Worm (Caenorhabditis elegans): ENCODE results near the gene F10B5.3.

DNA sequence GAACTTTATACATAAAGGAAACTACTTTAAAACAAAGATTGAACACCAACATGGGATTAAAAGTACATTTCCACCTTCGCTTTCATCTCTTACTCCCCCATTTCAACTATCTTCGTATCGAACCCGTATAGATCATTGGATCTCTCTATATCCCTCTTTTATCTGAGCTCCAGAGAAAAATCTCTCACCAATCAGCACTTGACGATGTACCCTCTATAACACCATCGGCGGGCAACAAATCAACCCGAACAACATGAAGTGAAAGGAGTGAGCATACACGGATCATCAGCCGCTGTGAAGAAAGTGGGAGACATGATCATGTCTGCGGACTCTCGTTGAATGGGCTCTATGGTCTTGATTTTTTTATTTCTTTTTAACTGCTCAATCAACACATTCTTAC lies 32.4 kb downstream of the F10B5.3 start:
- no peak for TF ChIP-seq tbx-2 (tag; optimal IDR thresholded peaks at IDR 0.05)
- no peak for TF ChIP-seq ceh-14 (tag; optimal IDR thresholded peaks at IDR 0.05)
- TF ChIP-seq pqm-1 (tag; optimal IDR thresholded peaks at IDR 0.05) = no peak
- no peak for TF ChIP-seq nhr-11 (tag; optimal IDR thresholded peaks at IDR 0.05)
- TF ChIP-seq C38D4.7 (GFP tag; optimal IDR thresholded peaks at IDR 0.05) = no peak
- no peak for TF ChIP-seq hlh-30 (tag; optimal IDR thresholded peaks at IDR 0.05; ENCODE audit: insufficient read depth)
- no peak for TF ChIP-seq pha-2 (tag; optimal IDR thresholded peaks at IDR 0.05)
- TF ChIP-seq dmd-4 (tag; optimal IDR thresholded peaks at IDR 0.05; ENCODE audit: borderline replicate concordance) = no peak
- no peak for TF ChIP-seq fkh-6 (tag; optimal IDR thresholded peaks at IDR 0.05)
- TF ChIP-seq ets-4 (tag; optimal IDR thresholded peaks at IDR 0.05) = no peak

All from whole organism, late embryonic.